Worm (Caenorhabditis elegans) whole organism, L1 larva: ENCODE results near the gene mgl-3.

Source experiments
- C04F5.9 ChIP-seq: sonication (generic microtip); optimal IDR thresholded peaks from 2 replicates; lab custom pipeline; 2016; ENCODE audit warnings: missing genetic modification characterization, missing compliant biosample characterization
- Y116A8C.19 ChIP-seq: sonication (generic microtip); optimal IDR thresholded peaks from 2 replicates; lab custom pipeline; 2016; ENCODE audit warnings: missing compliant biosample characterization, missing genetic modification characterization, borderline replicate concordance
- ama-1 ChIP-seq: fragments of 150-350 bp; optimal IDR thresholded peaks from 2 replicates; lab custom pipeline; 2014
- ceh-8 ChIP-seq: fragments of 200-800 bp; sonication (Bioruptor generic); optimal IDR thresholded peaks from 2 replicates; lab custom pipeline; 2018; ENCODE audit warnings: mild to moderate bottlenecking, missing genetic modification characterization, moderate library complexity, missing compliant biosample characterization
- ceh-82 ChIP-seq, 3 experiments: fragments of 150-350 bp in 1 of 3; sonication (generic microtip) in 2 of 3; optimal IDR thresholded peaks; 2 replicates each; lab custom pipeline; 2014 to 2017; ENCODE audit warnings: missing biosample characterization in 3 of 3, missing genetic modification characterization in 3 of 3
- ceh-90 ChIP-seq: sonication (generic microtip); optimal IDR thresholded peaks from 2 replicates; lab custom pipeline; 2016; ENCODE audit warnings: missing genetic modification characterization, missing compliant biosample characterization
- ces-1 ChIP-seq: fragments of 150-350 bp; optimal IDR thresholded peaks from 2 replicates; lab custom pipeline; 2014; ENCODE audit warnings: missing biosample characterization, missing genetic modification reagents, missing genetic modification characterization
- elt-2 ChIP-seq: sonication (generic microtip); optimal IDR thresholded peaks from 2 replicates; lab custom pipeline; 2016; ENCODE audit warnings: missing genetic modification characterization, mild to moderate bottlenecking, inconsistent platforms, missing compliant biosample characterization, missing genetic modification reagents
- elt-3 ChIP-seq, 6 experiments: fragments of 150-350 bp in 1 of 6; sonication (generic microtip); optimal IDR thresholded peaks; 2 replicates each; lab custom pipeline; 2017 to 2018; ENCODE audit warnings: missing biosample characterization in 6 of 6, missing genetic modification characterization in 6 of 6, inconsistent platforms in 1 of 6
- fos-1 ChIP-seq: fragments of 150-350 bp; optimal IDR thresholded peaks from 2 replicates; lab custom pipeline; 2014; ENCODE audit warnings: missing biosample characterization, missing genetic modification characterization
- grh-1 ChIP-seq: fragments of 200-800 bp; sonication (Bioruptor generic); IDR thresholded peaks from 2 replicates; pipeline ENCODE4 v1.3.6; 2022; ENCODE audit warnings: missing genetic modification reagents, missing genetic modification characterization, missing compliant biosample characterization
- hlh-17 ChIP-seq: fragments of 200-800 bp; sonication (Bioruptor generic); optimal IDR thresholded peaks from 2 replicates; lab custom pipeline; 2018; ENCODE audit warnings: missing genetic modification characterization, mild to moderate bottlenecking, missing compliant biosample characterization, moderate library complexity, borderline replicate concordance
- hlh-4 ChIP-seq: sonication (generic microtip); optimal IDR thresholded peaks from 2 replicates; lab custom pipeline; 2016; ENCODE audit warnings: mild to moderate bottlenecking, missing genetic modification characterization, missing compliant biosample characterization
- irx-1 ChIP-seq: sonication (generic microtip); optimal IDR thresholded peaks from 2 replicates; lab custom pipeline; 2016; ENCODE audit warnings: missing genetic modification characterization, missing compliant biosample characterization
- isw-1 ChIP-seq: fragments of 200-800 bp; sonication (Bioruptor generic); IDR thresholded peaks from 2 replicates; pipeline ENCODE4 v1.3.6; 2022; ENCODE audit warnings: missing genetic modification characterization, missing compliant biosample characterization
- jun-1 ChIP-seq: fragments of 150-350 bp; optimal IDR thresholded peaks from 2 replicates; lab custom pipeline; 2014; ENCODE audit warnings: missing biosample characterization, missing genetic modification reagents, missing genetic modification characterization
- lir-3 ChIP-seq: sonication (generic microtip); optimal IDR thresholded peaks from 2 replicates; lab custom pipeline; 2016; ENCODE audit warnings: mild to moderate bottlenecking, missing genetic modification characterization, moderate library complexity, missing compliant biosample characterization; ENCODE audit not compliant: poor library complexity
- lsy-2 ChIP-seq, 2 experiments: fragments of 150-350 bp; optimal IDR thresholded peaks; 2 replicates each; lab custom pipeline; 2014; ENCODE audit warnings: missing biosample characterization in 2 of 2, missing genetic modification characterization in 2 of 2
- mab-9 ChIP-seq: fragments of 200-800 bp; sonication (Bioruptor generic); IDR thresholded peaks from 2 replicates; pipeline ENCODE4 v1.3.6; 2022; ENCODE audit warnings: missing genetic modification reagents, missing genetic modification characterization, missing compliant biosample characterization
- mdl-1 ChIP-seq, 2 experiments: fragments of 150-350 bp; optimal IDR thresholded peaks; 2 replicates each; lab custom pipeline; 2014 to 2017; ENCODE audit warnings: missing biosample characterization in 2 of 2, missing genetic modification characterization in 2 of 2, inconsistent platforms in 1 of 2
- mef-2 ChIP-seq: fragments of 150-350 bp; optimal IDR thresholded peaks from 2 replicates; lab custom pipeline; 2014; ENCODE audit warnings: missing biosample characterization, missing genetic modification characterization
- nhr-20 ChIP-seq: sonication (generic microtip); optimal IDR thresholded peaks from 2 replicates; lab custom pipeline; 2016; ENCODE audit warnings: mild to moderate bottlenecking, missing genetic modification characterization, missing compliant biosample characterization
- nhr-28 ChIP-seq: fragments of 150-350 bp; optimal IDR thresholded peaks from 2 replicates; lab custom pipeline; 2014; ENCODE audit warnings: missing biosample characterization, missing genetic modification characterization
- nhr-47 ChIP-seq: sonication (generic microtip); optimal IDR thresholded peaks from 2 replicates; lab custom pipeline; 2016; ENCODE audit warnings: mild to moderate bottlenecking, missing genetic modification characterization, moderate library complexity, missing compliant biosample characterization
- nhr-77 ChIP-seq: fragments of 150-350 bp; optimal IDR thresholded peaks from 2 replicates; lab custom pipeline; 2014; ENCODE audit warnings: missing biosample characterization, missing genetic modification characterization
- nhr-84 ChIP-seq: sonication (generic microtip); optimal IDR thresholded peaks from 2 replicates; lab custom pipeline; 2017; ENCODE audit warnings: missing biosample characterization, missing genetic modification characterization
- nhr-85 ChIP-seq: sonication (generic microtip); peaks from one replicate; lab custom pipeline; 2016; ENCODE audit warnings: missing genetic modification characterization, inconsistent platforms, missing compliant biosample characterization
- nhr-90 ChIP-seq: sonication (generic microtip); optimal IDR thresholded peaks from 2 replicates; lab custom pipeline; 2016; ENCODE audit warnings: mild to moderate bottlenecking, missing genetic modification characterization, missing compliant biosample characterization; ENCODE audit not compliant: poor library complexity
- pag-3 ChIP-seq: sonication (generic microtip); optimal IDR thresholded peaks from 2 replicates; lab custom pipeline; 2017; ENCODE audit warnings: missing genetic modification characterization, mild to moderate bottlenecking, missing compliant biosample characterization, antibody characterized with exemption, borderline replicate concordance; ENCODE audit not compliant: insufficient read depth
- pqm-1 ChIP-seq: sonication (generic microtip); optimal IDR thresholded peaks from 3 replicates; lab custom pipeline; 2017; ENCODE audit warnings: missing biosample characterization, missing genetic modification characterization
- rnt-1 ChIP-seq: sonication (generic microtip); optimal IDR thresholded peaks from 2 replicates; lab custom pipeline; 2016; ENCODE audit warnings: mild to moderate bottlenecking, missing genetic modification characterization, moderate library complexity, missing compliant biosample characterization
- sup-37 ChIP-seq: fragments of 200-800 bp; sonication (Bioruptor generic); optimal IDR thresholded peaks from 2 replicates; lab custom pipeline; 2018; ENCODE audit warnings: mild to moderate bottlenecking, missing genetic modification characterization, missing compliant biosample characterization
- tbx-2 ChIP-seq: sonication (generic microtip); optimal IDR thresholded peaks from 2 replicates; lab custom pipeline; 2016; ENCODE audit warnings: missing genetic modification characterization, missing compliant biosample characterization
- tlp-1 ChIP-seq: fragments of 150-350 bp; optimal IDR thresholded peaks from 2 replicates; lab custom pipeline; 2014; ENCODE audit warnings: missing biosample characterization, missing genetic modification characterization
- unc-30 ChIP-seq: sonication (generic microtip); optimal IDR thresholded peaks from 2 replicates; lab custom pipeline; 2017; ENCODE audit warnings: missing biosample characterization, missing genetic modification characterization
- unc-62 ChIP-seq: fragments of 150-350 bp; optimal IDR thresholded peaks from 2 replicates; lab custom pipeline; 2014; ENCODE audit warnings: missing biosample characterization, missing genetic modification reagents, missing genetic modification characterization
- unc-98 ChIP-seq: fragments of 200-800 bp; sonication (Bioruptor generic); IDR thresholded peaks from 2 replicates; pipeline ENCODE4 v1.3.6; 2022; ENCODE audit warnings: missing genetic modification characterization, missing compliant biosample characterization
- vab-15 ChIP-seq: sonication (generic microtip); optimal IDR thresholded peaks from 2 replicates; lab custom pipeline; 2017; ENCODE audit warnings: missing genotype, mild to moderate bottlenecking, missing genetic modification characterization, missing compliant biosample characterization
- zag-1 ChIP-seq: fragments of 150-350 bp; optimal IDR thresholded peaks from 2 replicates; lab custom pipeline; 2014; ENCODE audit warnings: missing biosample characterization, missing genetic modification characterization
- ztf-11 ChIP-seq, 2 experiments: sonication (generic microtip); optimal IDR thresholded peaks; 2 replicates each; lab custom pipeline; 2016 to 2017; ENCODE audit warnings: missing genetic modification characterization in 2 of 2, missing biosample characterization in 1 of 2, missing compliant biosample characterization in 1 of 2

Gene mgl-3

ce11 chrIV:5476468-5476867 lies 37.7 kb downstream of the mgl-3 start, which contains the start of gene T11F8.4:
Gene T11F8.4 (minus strand): TSS chrIV:5476568.
- TF ChIP-seq nhr-85 (no peak), fos-1 (no peak), lir-3 (tag; lab: Kevin White, UChicago) (no peak), nhr-28 (tag; lab: Kevin White, UChicago) (no peak), nhr-47 (tag; lab: Kevin White, UChicago) (no peak), hlh-17 (no peak), nhr-90 (tag; lab: Kevin White, UChicago) (no peak), unc-98 (no peak), unc-30 (tag; lab: Kevin White, UChicago) (no peak), pag-3 (tag; lab: Kevin White, UChicago) (no peak), irx-1 (tag; lab: Kevin White, UChicago) (no peak), mab-9 (GFP tag; lab: Robert Waterston, UW) (no peak)

ce11 chrIV:5479289-5479688 lies 40.5 kb downstream of the mgl-3 start, which contains the start of gene T11F8.1:
Gene T11F8.1 (plus strand): TSS chrIV:5479589.
- TF ChIP-seq hlh-4 (tag; lab: Kevin White, UChicago) (no peak), elt-2 (no peak), ztf-11 (tag; optimal IDR thresholded peaks at IDR 0.05; lab: Kevin White, UChicago) (no peak), fos-1 (no peak), isw-1 (GFP tag; lab: Robert Waterston, UW) (no peak), lir-3 (tag; lab: Kevin White, UChicago) (no peak), nhr-77 (no peak), tlp-1 (tag; lab: Kevin White, UChicago) (no peak), ces-1 (GFP tag; lab: Kevin White, UChicago) (no peak), unc-98 (no peak), mef-2 (no peak), mdl-1 (tag; optimal IDR thresholded peaks at IDR 0.05; lab: Kevin White, UChicago) (no peak), ceh-82 (tag; optimal IDR thresholded peaks at IDR 0.05; lab: Kevin White, UChicago) (no peak), ceh-90 (tag; lab: Kevin White, UChicago) (no peak), C04F5.9 (tag; lab: Kevin White, UChicago) (no peak), rnt-1 (no peak), nhr-28 (tag; lab: Kevin White, UChicago) (no peak), nhr-85 (no peak), vab-15 (tag; lab: Kevin White, UChicago) (no peak), ama-1 (lab: Kevin White, UChicago) (no peak)

ce11 chrIV:5482231-5482630 lies 43.4 kb downstream of the mgl-3 start, which contains the start of gene T11F8.12:
Gene T11F8.12 (minus strand): TSS chrIV:5482331.
- no peak for TF ChIP-seq grh-1 (GFP tag; lab: Robert Waterston, UW)
- TF ChIP-seq ama-1 (lab: Kevin White, UChicago): no peak
- TF ChIP-seq Y116A8C.19: no peak
- TF ChIP-seq unc-62 (GFP tag; lab: Kevin White, UChicago): no peak
- TF ChIP-seq irx-1 (tag; lab: Kevin White, UChicago): no peak
- no peak for TF ChIP-seq nhr-20 (tag; lab: Kevin White, UChicago)
- TF ChIP-seq zag-1 (tag; lab: Kevin White, UChicago): no peak

ce11 chrIV:5482723-5483122 lies 43.9 kb downstream of the mgl-3 start, which contains the start of gene T11F8.5:
Gene T11F8.5 (plus strand): TSS chrIV:5483023.
- no peak for TF ChIP-seq sup-37 (GFP tag; lab: Kevin White, UChicago)
- no peak for TF ChIP-seq elt-3 (tag; optimal IDR thresholded peaks at IDR 0.05; lab: Kevin White, UChicago)
- no peak for TF ChIP-seq tbx-2 (tag; lab: Kevin White, UChicago)
- no peak for TF ChIP-seq lsy-2 (tag; optimal IDR thresholded peaks at IDR 0.05; lab: Kevin White, UChicago)
- TF ChIP-seq jun-1 (tag; lab: Kevin White, UChicago): no peak
- TF ChIP-seq nhr-84: no peak
- TF ChIP-seq ztf-11 (tag; optimal IDR thresholded peaks at IDR 0.05; lab: Kevin White, UChicago): no peak
- TF ChIP-seq nhr-28 (tag; lab: Kevin White, UChicago): no peak
- no peak for TF ChIP-seq hlh-17
- TF ChIP-seq pqm-1 (tag; lab: Kevin White, UChicago): no peak
- no peak for TF ChIP-seq ceh-90 (tag; lab: Kevin White, UChicago)
- TF ChIP-seq ceh-8: no peak
